Worm (Caenorhabditis elegans) whole organism, L1 larva: ENCODE results near the gene sre-26.

Experiments used
- aha-1 ChIP-seq: fragments of 150-350 bp; optimal IDR thresholded peaks from 2 replicates; lab custom pipeline; 2014; ENCODE audit warnings: missing biosample characterization, missing genetic modification characterization
- dsc-1 ChIP-seq: sonication (generic microtip); optimal IDR thresholded peaks from 2 replicates; lab custom pipeline; 2016; ENCODE audit warnings: mild to moderate bottlenecking, missing genetic modification characterization, missing compliant biosample characterization
- elt-2 ChIP-seq: sonication (generic microtip); optimal IDR thresholded peaks from 2 replicates; lab custom pipeline; 2016; ENCODE audit warnings: missing genetic modification characterization, mild to moderate bottlenecking, inconsistent platforms, missing compliant biosample characterization, missing genetic modification reagents
- ets-5 ChIP-seq: fragments of 200-800 bp; sonication (Bioruptor generic); IDR thresholded peaks from 2 replicates; pipeline ENCODE4 v1.3.6; 2022; ENCODE audit warnings: missing genetic modification characterization, missing compliant biosample characterization
- fkh-10 ChIP-seq: sonication (generic microtip); optimal IDR thresholded peaks from 2 replicates; lab custom pipeline; 2017; ENCODE audit warnings: missing biosample characterization, missing genetic modification reagents, missing genetic modification characterization
- fkh-8 ChIP-seq: sonication (generic microtip); optimal IDR thresholded peaks from 2 replicates; lab custom pipeline; 2016; ENCODE audit warnings: mild to moderate bottlenecking, missing genetic modification characterization, missing compliant biosample characterization
- grh-1 ChIP-seq: fragments of 200-800 bp; sonication (Bioruptor generic); IDR thresholded peaks from 2 replicates; pipeline ENCODE4 v1.3.6; 2022; ENCODE audit warnings: missing genetic modification reagents, missing genetic modification characterization, missing compliant biosample characterization
- hlh-4 ChIP-seq: sonication (generic microtip); optimal IDR thresholded peaks from 2 replicates; lab custom pipeline; 2016; ENCODE audit warnings: mild to moderate bottlenecking, missing genetic modification characterization, missing compliant biosample characterization
- irx-1 ChIP-seq: sonication (generic microtip); optimal IDR thresholded peaks from 2 replicates; lab custom pipeline; 2016; ENCODE audit warnings: missing genetic modification characterization, missing compliant biosample characterization
- jun-1 ChIP-seq: fragments of 150-350 bp; optimal IDR thresholded peaks from 2 replicates; lab custom pipeline; 2014; ENCODE audit warnings: missing biosample characterization, missing genetic modification reagents, missing genetic modification characterization
- lin-13 ChIP-seq: fragments of 150-350 bp; optimal IDR thresholded peaks from 2 replicates; lab custom pipeline; 2014; ENCODE audit warnings: missing biosample characterization, missing genetic modification reagents, missing genetic modification characterization
- lin-14 ChIP-seq: fragments of 200-800 bp; sonication (Bioruptor generic); optimal IDR thresholded peaks from 2 replicates; lab custom pipeline; 2018; ENCODE audit warnings: mild to moderate bottlenecking, missing genetic modification characterization, moderate library complexity, missing compliant biosample characterization
- lin-15B ChIP-seq: fragments of 150-350 bp; sonication (generic microtip); optimal IDR thresholded peaks from 3 replicates; lab custom pipeline; 2014; ENCODE audit warnings: missing biosample characterization, missing genetic modification characterization
- mab-9 ChIP-seq: fragments of 200-800 bp; sonication (Bioruptor generic); IDR thresholded peaks from 2 replicates; pipeline ENCODE4 v1.3.6; 2022; ENCODE audit warnings: missing genetic modification reagents, missing genetic modification characterization, missing compliant biosample characterization
- mef-2 ChIP-seq: fragments of 150-350 bp; optimal IDR thresholded peaks from 2 replicates; lab custom pipeline; 2014; ENCODE audit warnings: missing biosample characterization, missing genetic modification characterization
- nhr-11 ChIP-seq: fragments of 150-350 bp; optimal IDR thresholded peaks from 2 replicates; lab custom pipeline; 2014; ENCODE audit warnings: missing biosample characterization, missing genetic modification characterization
- nhr-237 ChIP-seq: fragments of 150-350 bp; optimal IDR thresholded peaks from 2 replicates; lab custom pipeline; 2014; ENCODE audit warnings: missing biosample characterization, missing genetic modification characterization
- nhr-28 ChIP-seq: fragments of 150-350 bp; optimal IDR thresholded peaks from 2 replicates; lab custom pipeline; 2014; ENCODE audit warnings: missing biosample characterization, missing genetic modification characterization
- nhr-47 ChIP-seq: sonication (generic microtip); optimal IDR thresholded peaks from 2 replicates; lab custom pipeline; 2016; ENCODE audit warnings: mild to moderate bottlenecking, missing genetic modification characterization, moderate library complexity, missing compliant biosample characterization
- nhr-71 ChIP-seq: sonication (generic microtip); optimal IDR thresholded peaks from 2 replicates; lab custom pipeline; 2016; ENCODE audit warnings: mild to moderate bottlenecking, missing genetic modification characterization, moderate library complexity, missing compliant biosample characterization
- nhr-85 ChIP-seq: sonication (generic microtip); peaks from one replicate; lab custom pipeline; 2016; ENCODE audit warnings: missing genetic modification characterization, inconsistent platforms, missing compliant biosample characterization
- pax-3 ChIP-seq: fragments of 200-800 bp; sonication (Bioruptor generic); optimal IDR thresholded peaks from 2 replicates; lab custom pipeline; 2018; ENCODE audit warnings: mild to moderate bottlenecking, missing genetic modification characterization, moderate library complexity, missing compliant biosample characterization
- skn-1 ChIP-seq: fragments of 150-350 bp; optimal IDR thresholded peaks from 2 replicates; lab custom pipeline; 2014; ENCODE audit warnings: missing biosample characterization, missing genetic modification characterization
- snpc-4 ChIP-seq: fragments of 150-350 bp; optimal IDR thresholded peaks from 2 replicates; lab custom pipeline; 2014; ENCODE audit warnings: missing biosample characterization, missing genetic modification characterization
- snu-23 ChIP-seq: sonication (generic microtip); optimal IDR thresholded peaks from 2 replicates; lab custom pipeline; 2016; ENCODE audit warnings: missing genetic modification characterization, missing compliant biosample characterization
- sox-4 ChIP-seq: sonication (generic microtip); optimal IDR thresholded peaks from 2 replicates; lab custom pipeline; 2016; ENCODE audit warnings: missing genetic modification characterization, missing compliant biosample characterization
- sptf-1 ChIP-seq: fragments of 150-350 bp; optimal IDR thresholded peaks from 2 replicates; lab custom pipeline; 2014; ENCODE audit warnings: missing biosample characterization, missing genetic modification characterization
- tlp-1 ChIP-seq: fragments of 150-350 bp; optimal IDR thresholded peaks from 2 replicates; lab custom pipeline; 2014; ENCODE audit warnings: missing biosample characterization, missing genetic modification characterization
- unc-30 ChIP-seq: sonication (generic microtip); optimal IDR thresholded peaks from 2 replicates; lab custom pipeline; 2017; ENCODE audit warnings: missing biosample characterization, missing genetic modification characterization
- unc-86 ChIP-seq: sonication (generic microtip); optimal IDR thresholded peaks from 2 replicates; lab custom pipeline; 2016; ENCODE audit warnings: missing genetic modification characterization, missing compliant biosample characterization
- unc-98 ChIP-seq: fragments of 200-800 bp; sonication (Bioruptor generic); IDR thresholded peaks from 2 replicates; pipeline ENCODE4 v1.3.6; 2022; ENCODE audit warnings: missing genetic modification characterization, missing compliant biosample characterization
- vab-15 ChIP-seq: sonication (generic microtip); optimal IDR thresholded peaks from 2 replicates; lab custom pipeline; 2017; ENCODE audit warnings: missing genotype, mild to moderate bottlenecking, missing genetic modification characterization, missing compliant biosample characterization
- ztf-4 ChIP-seq: fragments of 150-350 bp; optimal IDR thresholded peaks from 2 replicates; lab custom pipeline; 2014; ENCODE audit warnings: missing biosample characterization, missing genetic modification characterization

The sre-26 gene

ce11 chrII:12389783-12390182 lies 30.6 kb downstream of the sre-26 start, which contains the start of gene Y57A10B.6:
Y57A10B.6 (plus strand) TSS chrII:12390083.
- no peak for TF ChIP-seq nhr-237 (tag; lab: Kevin White, UChicago)
- TF ChIP-seq sptf-1, result no peak
- TF ChIP-seq nhr-28 (tag; lab: Kevin White, UChicago), result no peak
- no peak for TF ChIP-seq nhr-11 (tag; lab: Kevin White, UChicago)
- no peak for TF ChIP-seq dsc-1 (tag; lab: Kevin White, UChicago)
- no peak for TF ChIP-seq irx-1 (tag; lab: Kevin White, UChicago)
- no peak for TF ChIP-seq pax-3 (tag; lab: Kevin White, UChicago)
- TF ChIP-seq ets-5, result no peak
- no peak for TF ChIP-seq lin-15B
- TF ChIP-seq tlp-1 (tag; lab: Kevin White, UChicago), result no peak
- TF ChIP-seq ztf-4 (tag; lab: Kevin White, UChicago), result no peak
- TF ChIP-seq skn-1 (tag; lab: Kevin White, UChicago), result no peak
- no peak for TF ChIP-seq aha-1 (tag; lab: Kevin White, UChicago)
- no peak for TF ChIP-seq mab-9 (GFP tag; lab: Robert Waterston, UW)
- TF ChIP-seq lin-14 (GFP tag; lab: Kevin White, UChicago), result no peak
- TF ChIP-seq vab-15 (tag; lab: Kevin White, UChicago), result no peak
- TF ChIP-seq elt-2, result no peak

ce11 chrII:12387980-12388379 lies 32.4 kb downstream of the sre-26 start, which contains the start of gene sre-41:
sre-41 (plus strand) TSS chrII:12388280.
- TF ChIP-seq lin-14 (GFP tag; lab: Kevin White, UChicago) (no peak), unc-30 (no peak), lin-13 (GFP tag; lab: Kevin White, UChicago) (no peak), grh-1 (GFP tag; lab: Robert Waterston, UW) (no peak), ztf-4 (tag; lab: Kevin White, UChicago) (no peak), fkh-10 (GFP tag; lab: Kevin White, UChicago) (no peak)

- peak; percentile 5 for TF ChIP-seq sox-4
- TF ChIP-seq nhr-47 (tag; lab: Kevin White, UChicago), result peak; percentile 25
- TF ChIP-seq nhr-71 (tag; lab: Kevin White, UChicago), result peak; percentile 41
- peak; percentile 10 for TF ChIP-seq nhr-85 (tag; lab: Kevin White, UChicago)
- TF ChIP-seq mef-2 (tag; lab: Kevin White, UChicago), result no peak
- TF ChIP-seq jun-1, result no peak
- peak; percentile 100 for TF ChIP-seq hlh-4 (tag; lab: Kevin White, UChicago)
- peak; percentile 36 for TF ChIP-seq fkh-8
Observed at ce11 chrII:12387487-12387886, 32.9 kb downstream of the sre-26 start.

- TF ChIP-seq nhr-71 (tag; lab: Kevin White, UChicago) (peak; percentile 3), snu-23 (GFP tag; lab: Kevin White, UChicago) (no peak), unc-86 (no peak), hlh-4 (tag; lab: Kevin White, UChicago) (peak; percentile 39)
Observed at ce11 chrII:12386781-12387180, 33.6 kb downstream of the sre-26 start, which contains the start of gene sre-42. sre-42 (minus strand) TSS chrII:12386881.

ce11 chrII:12385815-12386214 lies 34.6 kb downstream of the sre-26 start:
- TF ChIP-seq nhr-85 (tag; lab: Kevin White, UChicago) (peak; percentile 41), snpc-4 (peak; percentile 53), unc-98 (GFP tag; lab: Robert Waterston, UW) (no peak)
